Fruit fly (Drosophila melanogaster) whole organism, embryonic: ENCODE data around the gene UbcE2M.

Experiments
- Aef1 ChIP-seq: fragments of 200-800 bp; sonication (Bioruptor generic); IDR thresholded peaks from 3 replicates; pipeline ENCODE4 v1.3.6; 2022; ENCODE audit warnings: missing biosample characterization, missing genetic modification characterization
- BEAF-32 ChIP-seq: fragments of 200-800 bp; sonication (Bioruptor generic); optimal IDR thresholded peaks from 3 replicates; lab custom pipeline; 2017; ENCODE audit warnings: missing biosample characterization, missing genetic modification characterization, mild to moderate bottlenecking, moderate library complexity, missing genetic modification reagents
- CG10147 ChIP-seq: fragments of 200-800 bp; sonication (Bioruptor generic); optimal IDR thresholded peaks from 2 replicates; lab custom pipeline; 2019; ENCODE audit warnings: missing biosample characterization, mild to moderate bottlenecking, missing genetic modification characterization, moderate library complexity
- CG10462 ChIP-seq: fragments of 200-800 bp; sonication (Bioruptor generic); optimal IDR thresholded peaks from 2 replicates; lab custom pipeline; 2016; ENCODE audit warnings: missing biosample characterization, missing genetic modification characterization
- CG10959 ChIP-seq: fragments of 200-800 bp; sonication (Bioruptor generic); IDR thresholded peaks from 2 replicates; pipeline ENCODE4 v1.3.6; 2022; ENCODE audit warnings: missing biosample characterization, missing genetic modification characterization
- CG12155 ChIP-seq: fragments of 200-800 bp; sonication (Bioruptor generic); optimal IDR thresholded peaks from 3 replicates; lab custom pipeline; 2016; ENCODE audit warnings: missing biosample characterization, missing genetic modification characterization
- CG13287 ChIP-seq: fragments of 200-800 bp; sonication (Bioruptor generic); IDR thresholded peaks from 2 replicates; pipeline ENCODE4 v1.3.6; 2022; ENCODE audit warnings: missing biosample characterization, missing genetic modification characterization; ENCODE audit not compliant: partially characterized antibody
- CG1647 ChIP-seq: fragments of 200-800 bp; sonication (Bioruptor generic); optimal IDR thresholded peaks from 3 replicates; lab custom pipeline; 2016; ENCODE audit warnings: missing biosample characterization, missing genetic modification characterization
- CG17802 ChIP-seq: fragments of 200-800 bp; sonication (Bioruptor generic); optimal IDR thresholded peaks from 2 replicates; lab custom pipeline; 2018; ENCODE audit warnings: missing biosample characterization, mild to moderate bottlenecking, missing genetic modification characterization, moderate library complexity
- CG2202 ChIP-seq: fragments of 200-800 bp; sonication (Bioruptor generic); optimal IDR thresholded peaks from 2 replicates; lab custom pipeline; 2018; ENCODE audit warnings: missing biosample characterization, mild to moderate bottlenecking, missing genetic modification characterization
- CG2712 ChIP-seq: fragments of 200-800 bp; optimal IDR thresholded peaks from 3 replicates; lab custom pipeline; 2019; ENCODE audit warnings: missing biosample characterization, mild to moderate bottlenecking, missing genetic modification characterization, moderate library complexity
- CG2875 ChIP-seq: fragments of 200-800 bp; sonication (Bioruptor generic); optimal IDR thresholded peaks from 2 replicates; lab custom pipeline; 2017; ENCODE audit warnings: missing biosample characterization, mild to moderate bottlenecking, missing genetic modification characterization, missing genetic modification reagents
- CG30431 ChIP-seq: fragments of 200-800 bp; sonication (Bioruptor generic); optimal IDR thresholded peaks from 2 replicates; lab custom pipeline; 2017; ENCODE audit warnings: missing biosample characterization, missing genetic modification characterization
- CG31388 ChIP-seq: fragments of 200-800 bp; sonication (Bioruptor generic); optimal IDR thresholded peaks from 2 replicates; lab custom pipeline; 2016; ENCODE audit warnings: missing biosample characterization, missing genetic modification characterization
- CG3838 ChIP-seq: fragments of 200-800 bp; sonication (Bioruptor generic); optimal IDR thresholded peaks from 3 replicates; lab custom pipeline; 2016; ENCODE audit warnings: missing biosample characterization, missing genetic modification characterization
- CG4617 ChIP-seq: fragments of 200-800 bp; sonication (Bioruptor generic); optimal IDR thresholded peaks from 3 replicates; lab custom pipeline; 2016; ENCODE audit warnings: missing biosample characterization, missing genetic modification characterization, borderline replicate concordance
- CG4707 ChIP-seq: fragments of 200-800 bp; sonication (Bioruptor generic); optimal IDR thresholded peaks from 2 replicates; lab custom pipeline; 2018; ENCODE audit warnings: missing biosample characterization, mild to moderate bottlenecking, missing genetic modification characterization, moderate library complexity
- CG6175 ChIP-seq: fragments of 200-800 bp; sonication (Bioruptor generic); IDR thresholded peaks from 3 replicates; pipeline ENCODE4 v1.3.6; 2022; ENCODE audit warnings: missing biosample characterization, missing genetic modification characterization
- CG6272 ChIP-seq: fragments of 200-800 bp; sonication (Bioruptor generic); IDR thresholded peaks from 2 replicates; pipeline ENCODE4 v1.3.6; 2022; ENCODE audit warnings: missing biosample characterization, missing genetic modification characterization
- CG8290 ChIP-seq, 3 experiments: fragments of 200-800 bp; sonication (Bioruptor generic); optimal IDR thresholded peaks; 2 replicates each; lab custom pipeline; 2016 to 2019; ENCODE audit warnings: missing biosample characterization in 3 of 3, missing genetic modification characterization in 3 of 3, mild to moderate bottlenecking in 2 of 3, moderate library complexity in 1 of 3
- CG9609 ChIP-seq: fragments of 200-800 bp; sonication (Bioruptor generic); optimal IDR thresholded peaks from 3 replicates; lab custom pipeline; 2016; ENCODE audit warnings: missing biosample characterization, missing genetic modification characterization
- CG9932 ChIP-seq: fragments of 200-800 bp; sonication (Bioruptor generic); IDR thresholded peaks from 2 replicates; pipeline ENCODE4 v1.3.6; 2022; ENCODE audit warnings: missing biosample characterization, missing genetic modification characterization
- Dad ChIP-seq: fragments of 200-800 bp; sonication (Bioruptor generic); optimal IDR thresholded peaks from 3 replicates; lab custom pipeline; 2016; ENCODE audit warnings: missing biosample characterization, missing genetic modification characterization
- Doc3 ChIP-seq: fragments of 200-800 bp; sonication (Bioruptor generic); IDR thresholded peaks from 3 replicates; pipeline ENCODE4 v1.3.6; 2022; ENCODE audit warnings: missing biosample characterization, missing genetic modification characterization; ENCODE audit not compliant: partially characterized antibody
- E2f1 ChIP-seq: fragments of 200-800 bp; sonication (Bioruptor generic); IDR thresholded peaks from 2 replicates; pipeline ENCODE4 v1.3.6; 2022; ENCODE audit warnings: missing biosample characterization, missing genetic modification characterization
- Fer2 ChIP-seq: fragments of 200-800 bp; sonication (Bioruptor generic); optimal IDR thresholded peaks from 2 replicates; lab custom pipeline; 2018; ENCODE audit warnings: missing biosample characterization, mild to moderate bottlenecking, missing genetic modification characterization, moderate library complexity
- Fer3 ChIP-seq: fragments of 200-800 bp; sonication (Bioruptor generic); optimal IDR thresholded peaks from 2 replicates; lab custom pipeline; 2018; ENCODE audit warnings: missing biosample characterization, mild to moderate bottlenecking, missing genetic modification characterization, moderate library complexity
- Hey ChIP-seq: fragments of 200-800 bp; sonication (Bioruptor generic); optimal IDR thresholded peaks from 3 replicates; lab custom pipeline; 2018; ENCODE audit warnings: missing biosample characterization, mild to moderate bottlenecking, missing genetic modification characterization
- Hr39 ChIP-seq: fragments of >200 bp; optimal IDR thresholded peaks from 2 replicates; lab custom pipeline; 2017
- MBD-R2 ChIP-seq: fragments of 200-800 bp; sonication (Bioruptor generic); IDR thresholded peaks from 2 replicates; pipeline ENCODE4 v1.3.6; 2022; ENCODE audit warnings: missing biosample characterization, missing genetic modification characterization
- NC2β ChIP-seq: fragments of 200-800 bp; sonication (Bioruptor generic); optimal IDR thresholded peaks from 2 replicates; lab custom pipeline; 2016; ENCODE audit warnings: missing biosample characterization, missing genetic modification characterization
- Scr ChIP-seq: fragments of 200-800 bp; sonication (Bioruptor generic); IDR thresholded peaks from 2 replicates; pipeline ENCODE4 v1.3.6; 2022; ENCODE audit warnings: missing biosample characterization, missing genetic modification characterization; ENCODE audit not compliant: partially characterized antibody
- Sry-β ChIP-seq: fragments of 200-800 bp; sonication (Bioruptor generic); optimal IDR thresholded peaks from 2 replicates; lab custom pipeline; 2018; ENCODE audit warnings: missing biosample characterization, mild to moderate bottlenecking, missing genetic modification characterization, moderate library complexity
- az2 ChIP-seq: fragments of 200-800 bp; sonication (Bioruptor generic); optimal IDR thresholded peaks from 3 replicates; lab custom pipeline; 2016; ENCODE audit warnings: missing biosample characterization, missing genetic modification characterization
- cg ChIP-seq: fragments of 200-800 bp; sonication (Bioruptor generic); optimal IDR thresholded peaks from 3 replicates; lab custom pipeline; 2019; ENCODE audit warnings: missing biosample characterization, mild to moderate bottlenecking, missing genetic modification characterization, moderate library complexity
- crc ChIP-seq: fragments of 200-800 bp; sonication (Bioruptor generic); optimal IDR thresholded peaks from 2 replicates; lab custom pipeline; 2016; ENCODE audit warnings: missing biosample characterization, missing genetic modification characterization
- ems ChIP-seq: fragments of 200-800 bp; sonication (Bioruptor generic); optimal IDR thresholded peaks from 3 replicates; lab custom pipeline; 2016; ENCODE audit warnings: missing biosample characterization, missing genetic modification characterization
- exex ChIP-seq: fragments of 200-800 bp; sonication (Bioruptor generic); optimal IDR thresholded peaks from 4 replicates; lab custom pipeline; 2018; ENCODE audit warnings: missing biosample characterization, mild to moderate bottlenecking, missing genetic modification characterization, moderate library complexity
- ham ChIP-seq: fragments of 200-800 bp; sonication (Bioruptor generic); IDR thresholded peaks from 2 replicates; pipeline ENCODE4 v1.3.6; 2022; ENCODE audit warnings: missing biosample characterization, missing genetic modification characterization
- hbn ChIP-seq: fragments of 200-800 bp; sonication (Bioruptor generic); IDR thresholded peaks from 2 replicates; pipeline ENCODE4 v1.3.6; 2022; ENCODE audit warnings: missing biosample characterization, missing genetic modification characterization; ENCODE audit not compliant: partially characterized antibody
- insv ChIP-seq, 2 experiments: fragments of 200-800 bp; sonication (Bioruptor generic); optimal IDR thresholded peaks; 3 replicates each; lab custom pipeline; 2016 to 2018; ENCODE audit warnings: missing biosample characterization in 2 of 2, missing genetic modification characterization in 2 of 2
- jumu ChIP-seq: fragments of 200-800 bp; sonication (Bioruptor generic); optimal IDR thresholded peaks from 3 replicates; lab custom pipeline; 2016; ENCODE audit warnings: missing biosample characterization, missing genetic modification characterization
- pb ChIP-seq: fragments of 200-800 bp; sonication (Bioruptor generic); optimal IDR thresholded peaks from 3 replicates; lab custom pipeline; 2016; ENCODE audit warnings: missing biosample characterization, missing genetic modification characterization
- pfk ChIP-seq: fragments of 200-800 bp; sonication (Bioruptor generic); optimal IDR thresholded peaks from 2 replicates; lab custom pipeline; 2018; ENCODE audit warnings: missing biosample characterization, mild to moderate bottlenecking, missing genetic modification characterization, moderate library complexity
- sisA ChIP-seq: fragments of 200-800 bp; sonication (Bioruptor generic); IDR thresholded peaks from 2 replicates; pipeline ENCODE4 v1.3.6; 2022; ENCODE audit warnings: missing biosample characterization, missing genetic modification characterization
- sob ChIP-seq: fragments of 200-800 bp; sonication (Bioruptor generic); IDR thresholded peaks from 2 replicates; pipeline ENCODE4 v1.3.6; 2022; ENCODE audit warnings: missing biosample characterization, missing genetic modification characterization
- ssp ChIP-seq: fragments of 200-800 bp; sonication (Bioruptor generic); IDR thresholded peaks from 2 replicates; pipeline ENCODE4 v1.3.6; 2022; ENCODE audit warnings: missing biosample characterization, missing genetic modification characterization
- tgo ChIP-seq: fragments of 200-800 bp; sonication (Bioruptor generic); IDR thresholded peaks from 3 replicates; pipeline ENCODE4 v1.3.6; 2022; ENCODE audit warnings: missing biosample characterization, missing genetic modification characterization
- tna ChIP-seq: fragments of 200-800 bp; sonication (Bioruptor generic); IDR thresholded peaks from 2 replicates; pipeline ENCODE4 v1.3.6; 2022; ENCODE audit warnings: missing biosample characterization, missing genetic modification characterization; ENCODE audit not compliant: partially characterized antibody
- vfl ChIP-seq: fragments of 200-800 bp; sonication (Bioruptor generic); optimal IDR thresholded peaks from 2 replicates; lab custom pipeline; 2016; ENCODE audit warnings: missing biosample characterization, missing genetic modification characterization
- zfh1 ChIP-seq: fragments of 200-800 bp; sonication (Bioruptor generic); IDR thresholded peaks from 3 replicates; pipeline ENCODE4 v1.3.6; 2022; ENCODE audit warnings: missing biosample characterization, missing genetic modification characterization

Gene UbcE2M

DNA sequence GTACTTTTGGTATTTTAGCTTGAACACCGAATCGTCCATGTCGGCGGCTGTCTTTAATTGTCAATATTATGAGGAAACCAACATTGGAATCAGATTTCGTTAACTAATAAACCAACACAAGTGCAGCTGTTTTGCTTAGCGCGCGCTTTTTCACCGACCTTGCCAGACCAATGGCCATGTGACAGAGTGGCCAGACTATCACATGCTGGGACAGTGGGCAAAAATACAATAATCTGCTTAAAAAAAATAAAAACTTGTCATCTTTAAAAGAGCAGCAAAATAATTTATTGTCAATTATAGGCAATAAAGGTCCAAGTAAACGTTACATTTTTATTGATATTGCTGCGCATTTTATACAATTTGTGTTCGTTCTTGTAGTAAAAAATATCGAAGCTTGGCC lies 22.0 kb downstream of the UbcE2M start, which contains the start of gene RecQ4 (continued):
- TF ChIP-seq CG12155 (GFP tag; lab: Kevin White, UChicago) (no peak), CG17802 (no peak), Dad (GFP tag; lab: Kevin White, UChicago) (peak; percentile 16), Hr39 (lab: Kevin White, UChicago) (no peak), CG3838 (GFP tag; lab: Kevin White, UChicago) (no peak), CG4617 (GFP tag; lab: Kevin White, UChicago) (peak; percentile 8), CG9609 (GFP tag; lab: Kevin White, UChicago) (no peak), sob (GFP tag; lab: Robert Waterston, UW) (no peak), CG30431 (GFP tag; lab: Kevin White, UChicago) (no peak), NC2β (GFP tag; lab: Kevin White, UChicago) (no peak), CG10959 (GFP tag; lab: Robert Waterston, UW) (no peak), Scr (GFP tag; lab: Robert Waterston, UW) (no peak), CG2202 (tag; lab: Kevin White, UChicago) (no peak), pb (GFP tag; lab: Kevin White, UChicago) (no peak), Fer2 (tag; lab: Kevin White, UChicago) (no peak), tna (no peak), insv (GFP tag; optimal IDR thresholded peaks at IDR 0.05; lab: Kevin White, UChicago) (no peak), Fer3 (tag; lab: Kevin White, UChicago) (no peak), Doc3 (GFP tag; lab: Robert Waterston, UW) (0 out of 3 replicates have a peak, but pooled peaks have one; percentile 26), CG8290 (GFP tag; optimal IDR thresholded peaks at IDR 0.05; lab: Kevin White, UChicago) (no peak), CG8290 (tag; optimal IDR thresholded peaks at IDR 0.05; lab: Kevin White, UChicago) (no peak), MBD-R2 (GFP tag; lab: Robert Waterston, UW) (peak; percentile 78), CG6272 (GFP tag; lab: Robert Waterston, UW) (no peak), CG31388 (GFP tag; lab: Kevin White, UChicago) (no peak), CG1647 (GFP tag; lab: Kevin White, UChicago) (no peak), CG2712 (tag; lab: Kevin White, UChicago) (no peak), BEAF-32 (GFP tag; lab: Kevin White, UChicago) (peak; percentile 36), Sry-β (no peak), ham (GFP tag; lab: Robert Waterston, UW) (no peak), CG6175 (GFP tag; lab: Robert Waterston, UW) (no peak), E2f1 (GFP tag; lab: Robert Waterston, UW) (peak; percentile 90), cg (GFP tag; lab: Kevin White, UChicago) (peak; percentile 47), CG13287 (GFP tag; lab: Robert Waterston, UW) (peak; percentile 51; the same call in 1 of the 2 replicates), Hey (tag; lab: Kevin White, UChicago) (no peak), CG10147 (GFP tag; lab: Kevin White, UChicago) (no peak), ems (GFP tag; lab: Kevin White, UChicago) (peak; percentile 17), hbn (GFP tag; lab: Robert Waterston, UW) (peak; percentile 25; the same call in 1 of the 2 replicates), pfk (no peak), CG9932 (0 out of 2 replicates have a peak, but pooled peaks have one; percentile 24), ssp (GFP tag; lab: Robert Waterston, UW) (no peak), exex (no peak), CG2875 (GFP tag; lab: Kevin White, UChicago) (no peak), sisA (GFP tag; lab: Robert Waterston, UW) (no peak), az2 (no peak), zfh1 (GFP tag; lab: Robert Waterston, UW) (no peak), Aef1 (GFP tag; lab: Robert Waterston, UW) (no peak), crc (GFP tag; lab: Kevin White, UChicago) (no peak), vfl (GFP tag; lab: Kevin White, UChicago) (peak; percentile 48), CG10462 (GFP tag; lab: Kevin White, UChicago) (no peak), jumu (no peak), CG4707 (GFP tag; lab: Kevin White, UChicago) (peak; percentile 100), tgo (GFP tag; lab: Robert Waterston, UW) (no peak)
